Worm (Caenorhabditis elegans): ENCODE measurements around the gene emb-5.

DNA sequence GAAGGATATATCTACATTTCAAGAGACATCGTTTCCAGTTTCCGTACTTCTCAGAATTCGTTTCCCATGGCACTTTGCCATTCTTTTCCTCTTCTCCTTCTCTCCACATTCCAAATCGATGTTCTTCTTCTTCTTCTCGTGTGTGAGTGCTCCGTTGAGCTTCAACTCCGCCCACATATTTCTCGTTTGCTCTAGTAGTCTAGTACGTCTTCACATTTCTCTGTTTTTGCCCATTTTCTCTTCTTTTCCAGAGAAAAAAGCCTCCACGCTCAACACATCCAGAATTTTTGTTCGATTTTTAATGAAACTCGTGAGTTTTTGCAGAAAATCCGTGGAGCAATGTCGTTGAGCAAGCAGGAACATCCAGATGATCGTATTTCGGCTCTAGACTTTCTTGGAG, 11.6 kb downstream of the emb-5 start, which contains the start of gene T04A8.18:
- TF ChIP-seq madf-5 (GFP tag; IDR thresholded peaks at IDR 0.05) = no peak
- TF ChIP-seq snpc-4 (tag; optimal IDR thresholded peaks at IDR 0.05) = no peak
- TF ChIP-seq ZK337.2 (GFP tag; IDR thresholded peaks at IDR 0.05) = no peak
- TF ChIP-seq nhr-77 (tag; optimal IDR thresholded peaks at IDR 0.05) = no peak
- no peak for TF ChIP-seq nhr-11 (tag; optimal IDR thresholded peaks at IDR 0.05)
- TF ChIP-seq fos-1 (tag; optimal IDR thresholded peaks at IDR 0.05) = no peak
- no peak for TF ChIP-seq nhr-111 (GFP tag; optimal IDR thresholded peaks at IDR 0.05)
- no peak for TF ChIP-seq Y48G9A.11 (GFP tag; IDR thresholded peaks at IDR 0.05)
- TF ChIP-seq daf-8 (GFP tag; IDR thresholded peaks at IDR 0.05) = no peak
- no peak for TF ChIP-seq duxl-1 (tag; optimal IDR thresholded peaks at IDR 0.05; ENCODE audit: poor library complexity)
- no peak for TF ChIP-seq skn-1 (tag; optimal IDR thresholded peaks at IDR 0.05)
- no peak for TF ChIP-seq lin-39 (tag; optimal IDR thresholded peaks at IDR 0.05)
- no peak for TF ChIP-seq zip-2 (tag; optimal IDR thresholded peaks at IDR 0.05)

Data from whole organism, L4 larva.